Worm (Caenorhabditis elegans) whole organism, early embryonic: Measurements from ENCODE around the gene fbxa-51.

Experiments
- B0310.2 ChIP-seq: sonication (generic microtip); optimal IDR thresholded peaks from 2 replicates; lab custom pipeline; 2016; ENCODE audit warnings: mild to moderate bottlenecking, missing genetic modification characterization, missing compliant biosample characterization
- ama-1 ChIP-seq: fragments of 150-350 bp; optimal IDR thresholded peaks from 2 replicates; lab custom pipeline; 2014
- ets-7 ChIP-seq: sonication (generic microtip); optimal IDR thresholded peaks from 2 replicates; lab custom pipeline; 2016; ENCODE audit warnings: missing genotype, missing genetic modification characterization, missing compliant biosample characterization

- TF ChIP-seq ama-1 (lab: Kevin White, UChicago) = no peak
- TF ChIP-seq B0310.2 = no peak
- no peak for TF ChIP-seq ets-7 (tag; lab: Kevin White, UChicago)
Measured at ce11 chrIII:936037-936507, 26.0 kb upstream of the fbxa-51 start, which contains the start of gene fbxa-55.
